Worm (Caenorhabditis elegans): Measurements from ENCODE around the gene F39G3.2.

Gene F39G3.2

ce11 chrV:4733952-4734351 lies 3.7 kb upstream of the F39G3.2 start:
- TF ChIP-seq ceh-83 (GFP tag; optimal IDR thresholded peaks at IDR 0.05), result peak; percentile 27
- TF ChIP-seq nhr-76 (tag; optimal IDR thresholded peaks at IDR 0.05), result no peak

ce11 chrV:4734608-4735007 lies 3.0 kb upstream of the F39G3.2 start:
- TF ChIP-seq elt-3 (tag; optimal IDR thresholded peaks at IDR 0.05) (no peak), bed-3 (GFP tag; optimal IDR thresholded peaks at IDR 0.05) (no peak), nhr-2 (tag; optimal IDR thresholded peaks at IDR 0.05) (no peak), ham-2 (GFP tag; optimal IDR thresholded peaks at IDR 0.05) (no peak), ceh-83 (GFP tag; optimal IDR thresholded peaks at IDR 0.05) (no peak), nhr-237 (tag; optimal IDR thresholded peaks at IDR 0.05) (no peak), hlh-1 (tag; optimal IDR thresholded peaks at IDR 0.05) (no peak), flh-1 (GFP tag; optimal IDR thresholded peaks at IDR 0.05) (no peak), zip-8 (tag; optimal IDR thresholded peaks at IDR 0.05) (no peak), ces-1 (GFP tag; optimal IDR thresholded peaks at IDR 0.05) (no peak), nhr-28 (tag; optimal IDR thresholded peaks at IDR 0.05) (no peak), mab-5 (tag; optimal IDR thresholded peaks at IDR 0.05) (no peak), ztf-11 (tag; optimal IDR thresholded peaks at IDR 0.05) (no peak), nhr-12 (tag; optimal IDR thresholded peaks at IDR 0.05) (no peak)

ce11 chrV:4742190-4742589 lies 4.6 kb downstream of the F39G3.2 start, which contains the start of gene ugt-61:
Gene ugt-61, plus strand, starts transcription at chrV:4742422.
- no peak for TF ChIP-seq unc-39 (tag; optimal IDR thresholded peaks at IDR 0.05)
- TF ChIP-seq elt-1 (tag; optimal IDR thresholded peaks at IDR 0.05; ENCODE audit: borderline replicate concordance, insufficient read depth), result no peak
- TF ChIP-seq ztf-11 (tag; optimal IDR thresholded peaks at IDR 0.05), result no peak
- no peak for TF ChIP-seq blmp-1 (tag; optimal IDR thresholded peaks at IDR 0.05)
- TF ChIP-seq nhr-2 (tag; optimal IDR thresholded peaks at IDR 0.05), result no peak
- TF ChIP-seq lin-32 (GFP tag; optimal IDR thresholded peaks at IDR 0.05), result no peak
- TF ChIP-seq zip-8 (tag; optimal IDR thresholded peaks at IDR 0.05), result no peak
- no peak for TF ChIP-seq nhr-28 (tag; optimal IDR thresholded peaks at IDR 0.05)
- TF ChIP-seq mep-1 (tag; optimal IDR thresholded peaks at IDR 0.05), result no peak
- TF ChIP-seq unc-120 (tag; optimal IDR thresholded peaks at IDR 0.05; ENCODE audit: poor library complexity, severe bottlenecking), result no peak
- TF ChIP-seq lsy-2 (tag; optimal IDR thresholded peaks at IDR 0.05), result no peak
- TF ChIP-seq flh-1 (GFP tag; optimal IDR thresholded peaks at IDR 0.05), result no peak
- TF ChIP-seq snpc-4 (tag; optimal IDR thresholded peaks at IDR 0.05), result no peak
- TF ChIP-seq mab-5 (tag; optimal IDR thresholded peaks at IDR 0.05), result no peak

ce11 chrV:4745269-4745668 lies 7.6 kb downstream of the F39G3.2 start, which contains the start of gene C18G1.7:
Gene C18G1.7, plus strand, starts transcription at chrV:4745569.
- TF ChIP-seq bed-3 (GFP tag; optimal IDR thresholded peaks at IDR 0.05), result no peak
- no peak for TF ChIP-seq M03D4.4 (tag; optimal IDR thresholded peaks at IDR 0.05)
- TF ChIP-seq sptf-1 (tag; optimal IDR thresholded peaks at IDR 0.05), result no peak
- TF ChIP-seq ceh-83 (GFP tag; optimal IDR thresholded peaks at IDR 0.05), result no peak
- TF ChIP-seq tbx-8 (GFP tag; optimal IDR thresholded peaks at IDR 0.05), result no peak
- TF ChIP-seq ceh-43 (GFP tag; optimal IDR thresholded peaks at IDR 0.05), result no peak
- no peak for TF ChIP-seq nhr-76 (tag; optimal IDR thresholded peaks at IDR 0.05)
- no peak for TF ChIP-seq lin-13 (tag; optimal IDR thresholded peaks at IDR 0.05)
- TF ChIP-seq cnd-1 (tag; optimal IDR thresholded peaks at IDR 0.05), result no peak
- no peak for TF ChIP-seq sem-2 (GFP tag; optimal IDR thresholded peaks at IDR 0.05)
- no peak for TF ChIP-seq mab-5 (tag; optimal IDR thresholded peaks at IDR 0.05)
- no peak for TF ChIP-seq pha-4 (tag; optimal IDR thresholded peaks at IDR 0.05)

ce11 chrV:4750294-4750693 lies 12.7 kb downstream of the F39G3.2 start, which contains the start of gene C18G1.6:
Gene C18G1.6, plus strand, starts transcription at chrV:4750594.
- no peak for TF ChIP-seq elt-3 (tag; optimal IDR thresholded peaks at IDR 0.05)
- no peak for TF ChIP-seq tbx-8 (GFP tag; optimal IDR thresholded peaks at IDR 0.05)

- TF ChIP-seq nhr-28 (tag; optimal IDR thresholded peaks at IDR 0.05) (no peak), pha-4 (tag; optimal IDR thresholded peaks at IDR 0.05) (no peak), mab-5 (tag; optimal IDR thresholded peaks at IDR 0.05) (no peak), M03D4.4 (tag; optimal IDR thresholded peaks at IDR 0.05) (no peak), sptf-1 (tag; optimal IDR thresholded peaks at IDR 0.05) (no peak), zip-8 (tag; optimal IDR thresholded peaks at IDR 0.05) (no peak), sem-2 (GFP tag; optimal IDR thresholded peaks at IDR 0.05) (no peak), ztf-11 (tag; optimal IDR thresholded peaks at IDR 0.05) (no peak), unc-62 (GFP tag; optimal IDR thresholded peaks at IDR 0.05) (no peak), nhr-237 (tag; optimal IDR thresholded peaks at IDR 0.05) (no peak), hlh-1 (tag; optimal IDR thresholded peaks at IDR 0.05) (no peak), nhr-76 (tag; optimal IDR thresholded peaks at IDR 0.05) (no peak), bed-3 (GFP tag; optimal IDR thresholded peaks at IDR 0.05) (no peak), elt-3 (tag; optimal IDR thresholded peaks at IDR 0.05) (no peak), flh-1 (GFP tag; optimal IDR thresholded peaks at IDR 0.05) (no peak), blmp-1 (tag; optimal IDR thresholded peaks at IDR 0.05) (no peak), ceh-39 (tag; optimal IDR thresholded peaks at IDR 0.05) (no peak)
Measured at ce11 chrV:4754123-4754522, 16.5 kb downstream of the F39G3.2 start, which contains the start of gene hil-4. Gene hil-4, plus strand, starts transcription at chrV:4754313.
